Worm (Caenorhabditis elegans) whole organism, L1 larva: ENCODE measurements around the gene sri-39.

ENCODE experiments used
- C04F5.9 ChIP-seq: sonication (generic microtip); optimal IDR thresholded peaks from 2 replicates; lab custom pipeline; 2016; ENCODE audit warnings: missing genetic modification characterization, missing compliant biosample characterization
- C16A3.4 ChIP-seq: fragments of 150-350 bp; optimal IDR thresholded peaks from 2 replicates; lab custom pipeline; 2014; ENCODE audit warnings: missing biosample characterization, missing genetic modification characterization
- C34B4.2 ChIP-seq: sonication (generic microtip); optimal IDR thresholded peaks from 2 replicates; lab custom pipeline; 2017; ENCODE audit warnings: mild to moderate bottlenecking, missing genetic modification characterization, missing compliant biosample characterization
- ceh-63 ChIP-seq: fragments of 200-800 bp; sonication (Bioruptor generic); optimal IDR thresholded peaks from 2 replicates; lab custom pipeline; 2018; ENCODE audit warnings: mild to moderate bottlenecking, missing genetic modification characterization, missing compliant biosample characterization
- ceh-82 ChIP-seq, 3 experiments: fragments of 150-350 bp in 1 of 3; sonication (generic microtip) in 2 of 3; optimal IDR thresholded peaks; 2 replicates each; lab custom pipeline; 2014 to 2017; ENCODE audit warnings: missing biosample characterization in 3 of 3, missing genetic modification characterization in 3 of 3
- ceh-88 ChIP-seq: fragments of 200-800 bp; sonication (Bioruptor generic); IDR thresholded peaks from 2 replicates; pipeline ENCODE4 v1.3.6; 2022; ENCODE audit warnings: missing genetic modification characterization, missing compliant biosample characterization
- ceh-90 ChIP-seq: sonication (generic microtip); optimal IDR thresholded peaks from 2 replicates; lab custom pipeline; 2016; ENCODE audit warnings: missing genetic modification characterization, missing compliant biosample characterization
- ces-1 ChIP-seq: fragments of 150-350 bp; optimal IDR thresholded peaks from 2 replicates; lab custom pipeline; 2014; ENCODE audit warnings: missing biosample characterization, missing genetic modification reagents, missing genetic modification characterization
- efl-3 ChIP-seq: fragments of 200-800 bp; sonication (Bioruptor generic); optimal IDR thresholded peaks from 2 replicates; lab custom pipeline; 2018; ENCODE audit warnings: mild to moderate bottlenecking, missing genetic modification characterization, missing compliant biosample characterization
- egl-13 ChIP-seq: sonication (generic microtip); optimal IDR thresholded peaks from 2 replicates; lab custom pipeline; 2016; ENCODE audit warnings: missing genotype, missing genetic modification reagents, missing genetic modification characterization, missing compliant biosample characterization
- ets-5 ChIP-seq: fragments of 200-800 bp; sonication (Bioruptor generic); IDR thresholded peaks from 2 replicates; pipeline ENCODE4 v1.3.6; 2022; ENCODE audit warnings: missing genetic modification characterization, missing compliant biosample characterization
- fkh-10 ChIP-seq: sonication (generic microtip); optimal IDR thresholded peaks from 2 replicates; lab custom pipeline; 2017; ENCODE audit warnings: missing biosample characterization, missing genetic modification reagents, missing genetic modification characterization
- fkh-4 ChIP-seq: sonication (generic microtip); optimal IDR thresholded peaks from 2 replicates; lab custom pipeline; 2016; ENCODE audit warnings: missing compliant biosample characterization, missing genetic modification characterization, borderline replicate concordance
- fkh-8 ChIP-seq: sonication (generic microtip); optimal IDR thresholded peaks from 2 replicates; lab custom pipeline; 2016; ENCODE audit warnings: mild to moderate bottlenecking, missing genetic modification characterization, missing compliant biosample characterization
- fos-1 ChIP-seq: fragments of 150-350 bp; optimal IDR thresholded peaks from 2 replicates; lab custom pipeline; 2014; ENCODE audit warnings: missing biosample characterization, missing genetic modification characterization
- grh-1 ChIP-seq: fragments of 200-800 bp; sonication (Bioruptor generic); IDR thresholded peaks from 2 replicates; pipeline ENCODE4 v1.3.6; 2022; ENCODE audit warnings: missing genetic modification reagents, missing genetic modification characterization, missing compliant biosample characterization
- hlh-17 ChIP-seq: fragments of 200-800 bp; sonication (Bioruptor generic); optimal IDR thresholded peaks from 2 replicates; lab custom pipeline; 2018; ENCODE audit warnings: missing genetic modification characterization, mild to moderate bottlenecking, missing compliant biosample characterization, moderate library complexity, borderline replicate concordance
- hlh-4 ChIP-seq: sonication (generic microtip); optimal IDR thresholded peaks from 2 replicates; lab custom pipeline; 2016; ENCODE audit warnings: mild to moderate bottlenecking, missing genetic modification characterization, missing compliant biosample characterization
- isw-1 ChIP-seq: fragments of 200-800 bp; sonication (Bioruptor generic); IDR thresholded peaks from 2 replicates; pipeline ENCODE4 v1.3.6; 2022; ENCODE audit warnings: missing genetic modification characterization, missing compliant biosample characterization
- jun-1 ChIP-seq: fragments of 150-350 bp; optimal IDR thresholded peaks from 2 replicates; lab custom pipeline; 2014; ENCODE audit warnings: missing biosample characterization, missing genetic modification reagents, missing genetic modification characterization
- lin-13 ChIP-seq: fragments of 150-350 bp; optimal IDR thresholded peaks from 2 replicates; lab custom pipeline; 2014; ENCODE audit warnings: missing biosample characterization, missing genetic modification reagents, missing genetic modification characterization
- lin-14 ChIP-seq: fragments of 200-800 bp; sonication (Bioruptor generic); optimal IDR thresholded peaks from 2 replicates; lab custom pipeline; 2018; ENCODE audit warnings: mild to moderate bottlenecking, missing genetic modification characterization, moderate library complexity, missing compliant biosample characterization
- lin-15B ChIP-seq: fragments of 150-350 bp; sonication (generic microtip); optimal IDR thresholded peaks from 3 replicates; lab custom pipeline; 2014; ENCODE audit warnings: missing biosample characterization, missing genetic modification characterization
- lin-35 ChIP-seq, 2 experiments: fragments of 150-350 bp; optimal IDR thresholded peaks; 2 replicates each; lab custom pipeline; 2014; ENCODE audit warnings: missing biosample characterization in 2 of 2, missing genetic modification characterization in 2 of 2, missing genetic modification reagents in 2 of 2
- lir-3 ChIP-seq: sonication (generic microtip); optimal IDR thresholded peaks from 2 replicates; lab custom pipeline; 2016; ENCODE audit warnings: mild to moderate bottlenecking, missing genetic modification characterization, moderate library complexity, missing compliant biosample characterization; ENCODE audit not compliant: poor library complexity
- mab-9 ChIP-seq: fragments of 200-800 bp; sonication (Bioruptor generic); IDR thresholded peaks from 2 replicates; pipeline ENCODE4 v1.3.6; 2022; ENCODE audit warnings: missing genetic modification reagents, missing genetic modification characterization, missing compliant biosample characterization
- mef-2 ChIP-seq: fragments of 150-350 bp; optimal IDR thresholded peaks from 2 replicates; lab custom pipeline; 2014; ENCODE audit warnings: missing biosample characterization, missing genetic modification characterization
- mep-1 ChIP-seq: fragments of 150-350 bp; optimal IDR thresholded peaks from 2 replicates; lab custom pipeline; 2014; ENCODE audit warnings: missing biosample characterization, missing genetic modification characterization
- nhr-11 ChIP-seq: fragments of 150-350 bp; optimal IDR thresholded peaks from 2 replicates; lab custom pipeline; 2014; ENCODE audit warnings: missing biosample characterization, missing genetic modification characterization
- nhr-12 ChIP-seq: sonication (generic microtip); optimal IDR thresholded peaks from 2 replicates; lab custom pipeline; 2017; ENCODE audit warnings: missing biosample characterization, missing genetic modification characterization
- nhr-20 ChIP-seq: sonication (generic microtip); optimal IDR thresholded peaks from 2 replicates; lab custom pipeline; 2016; ENCODE audit warnings: mild to moderate bottlenecking, missing genetic modification characterization, missing compliant biosample characterization
- nhr-28 ChIP-seq: fragments of 150-350 bp; optimal IDR thresholded peaks from 2 replicates; lab custom pipeline; 2014; ENCODE audit warnings: missing biosample characterization, missing genetic modification characterization
- nhr-71 ChIP-seq: sonication (generic microtip); optimal IDR thresholded peaks from 2 replicates; lab custom pipeline; 2016; ENCODE audit warnings: mild to moderate bottlenecking, missing genetic modification characterization, moderate library complexity, missing compliant biosample characterization
- nhr-76 ChIP-seq: sonication (generic microtip); optimal IDR thresholded peaks from 2 replicates; lab custom pipeline; 2017; ENCODE audit warnings: missing biosample characterization, missing genetic modification characterization
- nhr-77 ChIP-seq: fragments of 150-350 bp; optimal IDR thresholded peaks from 2 replicates; lab custom pipeline; 2014; ENCODE audit warnings: missing biosample characterization, missing genetic modification characterization
- nhr-84 ChIP-seq: sonication (generic microtip); optimal IDR thresholded peaks from 2 replicates; lab custom pipeline; 2017; ENCODE audit warnings: missing biosample characterization, missing genetic modification characterization
- nhr-85 ChIP-seq: sonication (generic microtip); peaks from one replicate; lab custom pipeline; 2016; ENCODE audit warnings: missing genetic modification characterization, inconsistent platforms, missing compliant biosample characterization
- nhr-90 ChIP-seq: sonication (generic microtip); optimal IDR thresholded peaks from 2 replicates; lab custom pipeline; 2016; ENCODE audit warnings: mild to moderate bottlenecking, missing genetic modification characterization, missing compliant biosample characterization; ENCODE audit not compliant: poor library complexity
- pag-3 ChIP-seq: sonication (generic microtip); optimal IDR thresholded peaks from 2 replicates; lab custom pipeline; 2017; ENCODE audit warnings: missing genetic modification characterization, mild to moderate bottlenecking, missing compliant biosample characterization, antibody characterized with exemption, borderline replicate concordance; ENCODE audit not compliant: insufficient read depth
- pax-3 ChIP-seq: fragments of 200-800 bp; sonication (Bioruptor generic); optimal IDR thresholded peaks from 2 replicates; lab custom pipeline; 2018; ENCODE audit warnings: mild to moderate bottlenecking, missing genetic modification characterization, moderate library complexity, missing compliant biosample characterization
- pqm-1 ChIP-seq: sonication (generic microtip); optimal IDR thresholded peaks from 3 replicates; lab custom pipeline; 2017; ENCODE audit warnings: missing biosample characterization, missing genetic modification characterization
- rnt-1 ChIP-seq: sonication (generic microtip); optimal IDR thresholded peaks from 2 replicates; lab custom pipeline; 2016; ENCODE audit warnings: mild to moderate bottlenecking, missing genetic modification characterization, moderate library complexity, missing compliant biosample characterization
- skn-1 ChIP-seq: fragments of 150-350 bp; optimal IDR thresholded peaks from 2 replicates; lab custom pipeline; 2014; ENCODE audit warnings: missing biosample characterization, missing genetic modification characterization
- snpc-4 ChIP-seq: fragments of 150-350 bp; optimal IDR thresholded peaks from 2 replicates; lab custom pipeline; 2014; ENCODE audit warnings: missing biosample characterization, missing genetic modification characterization
- snu-23 ChIP-seq: sonication (generic microtip); optimal IDR thresholded peaks from 2 replicates; lab custom pipeline; 2016; ENCODE audit warnings: missing genetic modification characterization, missing compliant biosample characterization
- tbx-2 ChIP-seq: sonication (generic microtip); optimal IDR thresholded peaks from 2 replicates; lab custom pipeline; 2016; ENCODE audit warnings: missing genetic modification characterization, missing compliant biosample characterization
- unc-86 ChIP-seq: sonication (generic microtip); optimal IDR thresholded peaks from 2 replicates; lab custom pipeline; 2016; ENCODE audit warnings: missing genetic modification characterization, missing compliant biosample characterization
- vab-15 ChIP-seq: sonication (generic microtip); optimal IDR thresholded peaks from 2 replicates; lab custom pipeline; 2017; ENCODE audit warnings: missing genotype, mild to moderate bottlenecking, missing genetic modification characterization, missing compliant biosample characterization
- zag-1 ChIP-seq: fragments of 150-350 bp; optimal IDR thresholded peaks from 2 replicates; lab custom pipeline; 2014; ENCODE audit warnings: missing biosample characterization, missing genetic modification characterization
- zip-4 ChIP-seq: fragments of 200-800 bp; sonication (Bioruptor generic); optimal IDR thresholded peaks from 2 replicates; lab custom pipeline; 2018; ENCODE audit warnings: mild to moderate bottlenecking, missing genetic modification characterization, moderate library complexity, missing compliant biosample characterization

The sri-39 gene

DNA sequence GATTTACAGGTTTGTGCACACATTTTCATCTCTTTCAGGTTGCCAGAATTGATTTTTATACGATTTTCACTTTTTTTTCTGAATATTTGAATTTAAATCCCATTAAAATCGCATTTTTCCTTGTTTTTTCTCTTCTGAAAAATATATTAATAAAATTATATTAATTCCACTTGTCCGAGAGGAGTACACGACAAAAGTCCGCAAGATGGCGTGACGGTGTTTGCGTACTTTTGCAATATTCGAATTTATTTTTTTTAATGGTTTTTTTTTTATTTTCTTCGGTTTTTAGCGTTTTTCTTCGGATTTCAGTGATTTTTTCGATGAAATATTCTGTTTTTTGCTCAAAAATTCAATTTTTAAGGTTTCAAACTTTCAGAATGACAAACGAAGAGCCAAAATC is 22.4 kb upstream of the sri-39 start, which contains the start of gene usp-39 (continued):
- peak; percentile 67 to 79 for TF ChIP-seq lin-35 (GFP tag; optimal IDR thresholded peaks at IDR 0.05; lab: Kevin White, UChicago)
- peak; percentile 90 for TF ChIP-seq snu-23
- TF ChIP-seq ceh-82 (tag; optimal IDR thresholded peaks at IDR 0.05; lab: Kevin White, UChicago): peak; percentile 69 to 91 (median 83)
- peak; percentile 51 for TF ChIP-seq fos-1
- no peak for TF ChIP-seq zag-1 (tag; lab: Kevin White, UChicago)
- TF ChIP-seq snpc-4 (tag; lab: Kevin White, UChicago): peak; percentile 76
- TF ChIP-seq nhr-84 (tag; lab: Kevin White, UChicago): no peak
- peak; percentile 66 for TF ChIP-seq isw-1 (GFP tag; lab: Robert Waterston, UW)
- TF ChIP-seq nhr-76 (tag; lab: Kevin White, UChicago): no peak
- TF ChIP-seq ets-5: no peak
- peak; percentile 6 for TF ChIP-seq fkh-4 (tag; lab: Kevin White, UChicago)
- no peak for TF ChIP-seq ceh-63 (GFP tag; lab: Kevin White, UChicago)
- no peak for TF ChIP-seq nhr-90
- peak; percentile 35 for TF ChIP-seq mef-2 (tag; lab: Kevin White, UChicago)
- TF ChIP-seq ceh-88 (GFP tag; lab: Robert Waterston, UW): peak; percentile 69; the same call in 1 of the 2 replicates
- no peak for TF ChIP-seq lir-3 (tag; lab: Kevin White, UChicago)
- no peak for TF ChIP-seq nhr-12 (tag; lab: Kevin White, UChicago)
- no peak for TF ChIP-seq efl-3 (GFP tag; lab: Kevin White, UChicago)
- peak; percentile 56 for TF ChIP-seq pax-3 (tag; lab: Kevin White, UChicago)
- TF ChIP-seq fkh-8 (tag; lab: Kevin White, UChicago): no peak
- TF ChIP-seq nhr-20 (tag; lab: Kevin White, UChicago): no peak
- TF ChIP-seq C34B4.2: no peak
- TF ChIP-seq unc-86 (tag; lab: Kevin White, UChicago): peak; percentile 80
- TF ChIP-seq egl-13 (tag; lab: Kevin White, UChicago): no peak
- TF ChIP-seq hlh-17 (GFP tag; lab: Kevin White, UChicago): no peak
- peak; percentile 12 for TF ChIP-seq jun-1
- no peak for TF ChIP-seq vab-15 (tag; lab: Kevin White, UChicago)
- TF ChIP-seq mep-1 (tag; lab: Kevin White, UChicago): peak; percentile 98
- TF ChIP-seq tbx-2 (tag; lab: Kevin White, UChicago): peak; percentile 85
- TF ChIP-seq C16A3.4 (tag; lab: Kevin White, UChicago): peak; percentile 59
- TF ChIP-seq lin-14 (GFP tag; lab: Kevin White, UChicago): no peak
- peak; percentile 54 for TF ChIP-seq nhr-11 (tag; lab: Kevin White, UChicago)
- no peak for TF ChIP-seq nhr-77 (tag; lab: Kevin White, UChicago)
- TF ChIP-seq nhr-28 (tag; lab: Kevin White, UChicago): no peak
- TF ChIP-seq lin-15B: peak; percentile 66
- TF ChIP-seq nhr-71 (tag; lab: Kevin White, UChicago): no peak
- TF ChIP-seq fkh-10: peak; percentile 73
- TF ChIP-seq zip-4 (GFP tag; lab: Kevin White, UChicago): no peak
- peak; percentile 68 for TF ChIP-seq lin-13 (GFP tag; lab: Kevin White, UChicago)
- peak; percentile 90 for TF ChIP-seq nhr-85 (tag; lab: Kevin White, UChicago)
- no peak for TF ChIP-seq pag-3
- no peak for TF ChIP-seq hlh-4 (tag; lab: Kevin White, UChicago)
- no peak for TF ChIP-seq pqm-1 (tag; lab: Kevin White, UChicago)
- no peak for TF ChIP-seq rnt-1
- TF ChIP-seq grh-1 (GFP tag; lab: Robert Waterston, UW): peak; percentile 40
- TF ChIP-seq ces-1 (GFP tag; lab: Kevin White, UChicago): peak; percentile 17
- peak; percentile 79 for TF ChIP-seq C04F5.9 (tag; lab: Kevin White, UChicago)
- TF ChIP-seq mab-9 (GFP tag; lab: Robert Waterston, UW): no peak
- TF ChIP-seq skn-1 (tag; lab: Kevin White, UChicago): peak; percentile 24
- TF ChIP-seq ceh-90 (tag; lab: Kevin White, UChicago): peak; percentile 67
